Worm (Caenorhabditis elegans) whole organism, L2 larva: ENCODE data around the gene F26F4.8.

Source experiments
- Y55F3AM.14 ChIP-seq: fragments of 200-800 bp; sonication (Bioruptor generic); optimal IDR thresholded peaks from 2 replicates; lab custom pipeline; 2018; ENCODE audit warnings: mild to moderate bottlenecking, missing genetic modification characterization, missing compliant biosample characterization
- ceh-82 ChIP-seq: fragments of 150-350 bp; optimal IDR thresholded peaks from 2 replicates; lab custom pipeline; 2014; ENCODE audit warnings: missing biosample characterization, missing genetic modification characterization
- egl-27 ChIP-seq: sonication (generic microtip); optimal IDR thresholded peaks from 3 replicates; lab custom pipeline; 2017; ENCODE audit warnings: missing biosample characterization, missing genetic modification reagents, missing genetic modification characterization
- sma-9 ChIP-seq, 2 experiments: fragments of 150-350 bp in 1 of 2; sonication (generic microtip) in 1 of 2; optimal IDR thresholded peaks; 2 replicates each; lab custom pipeline; 2014 to 2016; ENCODE audit warnings: missing genetic modification characterization in 2 of 2, mild to moderate bottlenecking in 1 of 2, missing biosample characterization in 1 of 2, missing compliant biosample characterization in 1 of 2, missing genetic modification reagents in 1 of 2, moderate library complexity in 1 of 2
- ztf-11 ChIP-seq: sonication (generic microtip); optimal IDR thresholded peaks from 2 replicates; lab custom pipeline; 2017; ENCODE audit warnings: missing biosample characterization, missing genetic modification characterization

ce11 chrIII:4934896-4935628, 29.8 kb upstream of the F26F4.8 start, which contains the start of gene mrps-18C:
- no peak for TF ChIP-seq egl-27 (tag; lab: Kevin White, UChicago)
- no peak for TF ChIP-seq sma-9 (GFP tag; optimal IDR thresholded peaks at IDR 0.05; lab: Kevin White, UChicago)
- TF ChIP-seq sma-9 (tag; optimal IDR thresholded peaks at IDR 0.05; lab: Kevin White, UChicago), result no peak
- TF ChIP-seq ceh-82 (tag; lab: Kevin White, UChicago), result no peak
- TF ChIP-seq ztf-11 (tag; lab: Kevin White, UChicago), result no peak
- no peak for TF ChIP-seq Y55F3AM.14 (GFP tag; lab: Kevin White, UChicago)
